Worm (Caenorhabditis elegans) whole organism, late embryonic: ENCODE measurements around the gene apd-3.

Source experiments
- F13H6.1 ChIP-seq: sonication (generic microtip); optimal IDR thresholded peaks from 2 replicates; lab custom pipeline; 2016; ENCODE audit warnings: missing genetic modification characterization, missing compliant biosample characterization
- ama-1 ChIP-seq: fragments of 150-350 bp; optimal IDR thresholded peaks from 2 replicates; lab custom pipeline; 2014
- ceh-19 ChIP-seq: fragments of 200-800 bp; sonication (Bioruptor generic); optimal IDR thresholded peaks from 2 replicates; lab custom pipeline; 2018; ENCODE audit warnings: mild to moderate bottlenecking, missing genetic modification characterization, missing compliant biosample characterization
- ets-4 ChIP-seq: sonication (generic microtip); optimal IDR thresholded peaks from 2 replicates; lab custom pipeline; 2016; ENCODE audit warnings: missing genetic modification characterization, missing compliant biosample characterization
- fkh-10 ChIP-seq: fragments of 150-350 bp; optimal IDR thresholded peaks from 2 replicates; lab custom pipeline; 2014; ENCODE audit warnings: missing biosample characterization, missing genetic modification reagents, missing genetic modification characterization
- fkh-6 ChIP-seq: sonication (generic microtip); optimal IDR thresholded peaks from 2 replicates; lab custom pipeline; 2016; ENCODE audit warnings: missing genetic modification characterization, missing compliant biosample characterization
- lin-11 ChIP-seq: fragments of 200-800 bp; sonication (Bioruptor generic); optimal IDR thresholded peaks from 2 replicates; lab custom pipeline; 2018; ENCODE audit warnings: mild to moderate bottlenecking, missing genetic modification characterization, missing compliant biosample characterization
- nfya-1 ChIP-seq: sonication (generic microtip); optimal IDR thresholded peaks from 2 replicates; lab custom pipeline; 2017; ENCODE audit warnings: missing genetic modification characterization, mild to moderate bottlenecking, missing compliant biosample characterization, antibody characterized with exemption, moderate library complexity
- nhr-11 ChIP-seq: fragments of 150-350 bp; optimal IDR thresholded peaks from 2 replicates; lab custom pipeline; 2014; ENCODE audit warnings: missing biosample characterization, missing genetic modification characterization
- pha-4 ChIP-seq: fragments of 150-350 bp; optimal IDR thresholded peaks from 2 replicates; lab custom pipeline; 2018; ENCODE audit warnings: missing biosample characterization, missing genetic modification reagents, missing genetic modification characterization
- syd-9 ChIP-seq: sonication (generic microtip); optimal IDR thresholded peaks from 2 replicates; lab custom pipeline; 2016; ENCODE audit warnings: mild to moderate bottlenecking, missing genetic modification characterization, moderate library complexity, missing compliant biosample characterization
- tbx-2 ChIP-seq: sonication (generic microtip); optimal IDR thresholded peaks from 2 replicates; lab custom pipeline; 2016; ENCODE audit warnings: missing genetic modification characterization, missing compliant biosample characterization
- unc-42 ChIP-seq: sonication (generic microtip); optimal IDR thresholded peaks from 2 replicates; lab custom pipeline; 2016; ENCODE audit warnings: missing genotype, missing genetic modification characterization, missing compliant biosample characterization
- zip-5 ChIP-seq: sonication (generic microtip); optimal IDR thresholded peaks from 2 replicates; lab custom pipeline; 2016; ENCODE audit warnings: missing genetic modification characterization, missing compliant biosample characterization

DNA sequence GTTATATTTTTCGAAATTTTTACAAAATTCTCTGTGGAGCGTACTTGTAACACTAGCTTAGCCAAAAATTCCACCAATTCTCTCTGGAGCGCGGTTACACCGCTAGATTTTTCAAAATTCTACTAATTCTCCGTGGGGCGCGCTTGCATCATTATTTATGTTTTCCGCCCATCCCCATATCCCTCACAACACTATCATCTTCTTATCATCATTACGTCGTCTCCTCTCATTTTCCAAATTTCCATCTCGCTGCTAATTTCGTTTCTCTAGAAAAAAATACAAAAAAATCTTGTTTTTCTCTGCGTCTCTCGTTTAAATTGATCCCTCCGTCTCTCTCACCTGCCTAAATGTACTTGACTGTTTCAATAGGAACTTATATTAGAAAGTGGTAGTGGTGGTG lies 9.1 kb upstream of the apd-3 start:
- TF ChIP-seq fkh-10 (no peak), fkh-6 (no peak), nhr-11 (tag; lab: Kevin White, UChicago) (no peak), ama-1 (no peak), tbx-2 (tag; lab: Kevin White, UChicago) (no peak), ceh-19 (GFP tag; lab: Kevin White, UChicago) (no peak), nfya-1 (tag; lab: Kevin White, UChicago) (no peak), syd-9 (tag; lab: Kevin White, UChicago) (no peak), F13H6.1 (tag; lab: Kevin White, UChicago) (no peak), pha-4 (no peak), lin-11 (tag; lab: Kevin White, UChicago) (no peak), ets-4 (tag; lab: Kevin White, UChicago) (no peak), zip-5 (tag; lab: Kevin White, UChicago) (no peak), unc-42 (tag; lab: Kevin White, UChicago) (no peak)
